Fruit fly (Drosophila melanogaster) whole organism, embryonic: ENCODE measurements around the gene BOD1.
A peak's percentile ranks its signal among the peaks of the same experiment; 100 is the strongest.

ENCODE experiments used
- Atf-2 ChIP-seq: fragments of 200-800 bp; sonication (Bioruptor generic); optimal IDR thresholded peaks from 2 replicates; lab custom pipeline; 2016; ENCODE audit warnings: missing biosample characterization, missing genetic modification characterization
- BtbVII ChIP-seq: fragments of 200-800 bp; sonication (Bioruptor generic); optimal IDR thresholded peaks from 3 replicates; lab custom pipeline; 2017; ENCODE audit warnings: missing biosample characterization, mild to moderate bottlenecking, missing genetic modification characterization
- CG10147 ChIP-seq: fragments of 200-800 bp; sonication (Bioruptor generic); optimal IDR thresholded peaks from 2 replicates; lab custom pipeline; 2019; ENCODE audit warnings: missing biosample characterization, mild to moderate bottlenecking, missing genetic modification characterization, moderate library complexity
- CG11695 ChIP-seq: fragments of 200-800 bp; sonication (Bioruptor generic); IDR thresholded peaks from 3 replicates; pipeline ENCODE4 v1.3.6; 2022; ENCODE audit warnings: missing biosample characterization, missing genetic modification characterization
- CG11723 ChIP-seq: fragments of 200-800 bp; sonication (Bioruptor generic); optimal IDR thresholded peaks from 2 replicates; lab custom pipeline; 2017; ENCODE audit warnings: missing biosample characterization, mild to moderate bottlenecking, missing genetic modification characterization
- CG12659 ChIP-seq: fragments of 200-800 bp; sonication (Bioruptor generic); optimal IDR thresholded peaks from 3 replicates; lab custom pipeline; 2017; ENCODE audit warnings: mild to moderate bottlenecking, missing biosample characterization, missing genetic modification reagents, missing genetic modification characterization
- CG13624 ChIP-seq: fragments of 200-800 bp; sonication (Bioruptor generic); optimal IDR thresholded peaks from 2 replicates; lab custom pipeline; 2016; ENCODE audit warnings: missing biosample characterization, missing genetic modification characterization
- CG13775 ChIP-seq: fragments of 200-800 bp; sonication (Bioruptor generic); optimal IDR thresholded peaks from 3 replicates; lab custom pipeline; 2017; ENCODE audit warnings: missing biosample characterization, mild to moderate bottlenecking, missing genetic modification characterization
- CG14441 ChIP-seq: fragments of 200-800 bp; sonication (Bioruptor generic); IDR thresholded peaks from 2 replicates; pipeline ENCODE4 v1.3.6; 2022; ENCODE audit warnings: missing biosample characterization, missing genetic modification characterization
- CG14667 ChIP-seq: fragments of 200-800 bp; sonication (Bioruptor generic); IDR thresholded peaks from 2 replicates; pipeline ENCODE4 v1.3.6; 2022; ENCODE audit warnings: missing biosample characterization, missing genetic modification characterization
- CG17328 ChIP-seq: fragments of 200-800 bp; sonication (Bioruptor generic); IDR thresholded peaks from 2 replicates; pipeline ENCODE4 v1.3.6; 2022; ENCODE audit warnings: missing biosample characterization, missing genetic modification characterization
- CG18476 ChIP-seq: fragments of 200-800 bp; sonication (Bioruptor generic); optimal IDR thresholded peaks from 2 replicates; lab custom pipeline; 2016; ENCODE audit warnings: missing biosample characterization, mild to moderate bottlenecking, missing genetic modification characterization
- CG2678 ChIP-seq: fragments of 200-800 bp; sonication (Bioruptor generic); optimal IDR thresholded peaks from 3 replicates; lab custom pipeline; 2019; ENCODE audit warnings: missing biosample characterization, mild to moderate bottlenecking, missing genetic modification characterization, moderate library complexity
- CG2889 ChIP-seq: fragments of 200-800 bp; sonication (Bioruptor generic); IDR thresholded peaks from 3 replicates; pipeline ENCODE4 v1.3.6; 2022; ENCODE audit warnings: missing biosample characterization, missing genetic modification characterization
- CG3407 ChIP-seq: fragments of 200-800 bp; sonication (Bioruptor generic); optimal IDR thresholded peaks from 2 replicates; lab custom pipeline; 2018; ENCODE audit warnings: missing biosample characterization, mild to moderate bottlenecking, missing genetic modification characterization
- CG5245 ChIP-seq: fragments of 200-800 bp; sonication (Bioruptor generic); optimal IDR thresholded peaks from 3 replicates; lab custom pipeline; 2016; ENCODE audit warnings: missing biosample characterization, missing genetic modification characterization
- CG7372 ChIP-seq: fragments of 200-800 bp; sonication (Bioruptor generic); IDR thresholded peaks from 2 replicates; pipeline ENCODE4 v1.3.6; 2022; ENCODE audit warnings: missing biosample characterization, missing genetic modification characterization
- CG7786 ChIP-seq: fragments of 200-800 bp; sonication (Bioruptor generic); optimal IDR thresholded peaks from 2 replicates; lab custom pipeline; 2016; ENCODE audit warnings: missing biosample characterization, missing genetic modification characterization
- CG8388 ChIP-seq: fragments of 200-800 bp; sonication (Bioruptor generic); optimal IDR thresholded peaks from 2 replicates; lab custom pipeline; 2019; ENCODE audit warnings: missing biosample characterization, mild to moderate bottlenecking, missing genetic modification characterization, moderate library complexity
- CG9215 ChIP-seq: fragments of 200-800 bp; sonication (Bioruptor generic); IDR thresholded peaks from 2 replicates; pipeline ENCODE4 v1.3.6; 2022; ENCODE audit warnings: missing biosample characterization, missing genetic modification characterization
- CG9437 ChIP-seq: fragments of 200-800 bp; sonication (Bioruptor generic); optimal IDR thresholded peaks from 2 replicates; lab custom pipeline; 2018; ENCODE audit warnings: missing biosample characterization, mild to moderate bottlenecking, missing genetic modification characterization
- CG9609 ChIP-seq: fragments of 200-800 bp; sonication (Bioruptor generic); optimal IDR thresholded peaks from 3 replicates; lab custom pipeline; 2016; ENCODE audit warnings: missing biosample characterization, missing genetic modification characterization
- Dad ChIP-seq: fragments of 200-800 bp; sonication (Bioruptor generic); optimal IDR thresholded peaks from 3 replicates; lab custom pipeline; 2016; ENCODE audit warnings: missing biosample characterization, missing genetic modification characterization
- Dref ChIP-seq: fragments of 200-800 bp; sonication (Bioruptor generic); IDR thresholded peaks from 2 replicates; pipeline ENCODE4 v1.3.6; 2022; ENCODE audit warnings: missing biosample characterization, missing genetic modification characterization
- HLH3B ChIP-seq: fragments of 200-800 bp; sonication (Bioruptor generic); IDR thresholded peaks from 2 replicates; pipeline ENCODE4 v1.3.6; 2022; ENCODE audit warnings: missing biosample characterization, missing genetic modification characterization
- Max ChIP-seq: fragments of 200-800 bp; sonication (Bioruptor generic); optimal IDR thresholded peaks from 2 replicates; lab custom pipeline; 2016; ENCODE audit warnings: missing biosample characterization, mild to moderate bottlenecking, missing genetic modification characterization
- NFAT ChIP-seq: fragments of 200-800 bp; sonication (Bioruptor generic); IDR thresholded peaks from 2 replicates; pipeline ENCODE4 v1.3.6; 2022; ENCODE audit warnings: missing biosample characterization, missing genetic modification characterization
- Oli ChIP-seq: fragments of 200-800 bp; sonication (Bioruptor generic); optimal IDR thresholded peaks from 2 replicates; lab custom pipeline; 2018; ENCODE audit warnings: missing biosample characterization, mild to moderate bottlenecking, missing genetic modification characterization, moderate library complexity
- Side ChIP-seq: fragments of 200-800 bp; sonication (Bioruptor generic); optimal IDR thresholded peaks from 2 replicates; lab custom pipeline; 2016; ENCODE audit warnings: missing biosample characterization, missing genetic modification characterization
- Sox102F ChIP-seq: fragments of 200-800 bp; sonication (Bioruptor generic); optimal IDR thresholded peaks from 2 replicates; lab custom pipeline; 2018; ENCODE audit warnings: missing biosample characterization, mild to moderate bottlenecking, missing genetic modification characterization, moderate library complexity
- TFAM ChIP-seq: fragments of 200-800 bp; sonication (Bioruptor generic); optimal IDR thresholded peaks from 2 replicates; lab custom pipeline; 2017; ENCODE audit warnings: missing biosample characterization, missing genetic modification characterization, inconsistent platforms
- Xbp1 ChIP-seq: fragments of 200-800 bp; sonication (Bioruptor generic); optimal IDR thresholded peaks from 3 replicates; lab custom pipeline; 2016; ENCODE audit warnings: missing biosample characterization, mild to moderate bottlenecking, missing genetic modification characterization
- amos ChIP-seq: fragments of 200-800 bp; sonication (Bioruptor generic); IDR thresholded peaks from 2 replicates; pipeline ENCODE4 v1.3.6; 2022; ENCODE audit warnings: missing biosample characterization, missing genetic modification characterization; ENCODE audit not compliant: partially characterized antibody
- crp ChIP-seq, 2 experiments: fragments of 200-800 bp; sonication (Bioruptor generic); optimal IDR thresholded peaks; 2 replicates in 1 of 2; 3 replicates in 1 of 2; lab custom pipeline; 2017; ENCODE audit warnings: missing biosample characterization in 2 of 2, missing genetic modification characterization in 2 of 2, mild to moderate bottlenecking in 1 of 2, moderate library complexity in 1 of 2
- dmrt11E ChIP-seq: fragments of 200-800 bp; sonication (Bioruptor generic); optimal IDR thresholded peaks from 3 replicates; lab custom pipeline; 2018; ENCODE audit warnings: missing biosample characterization, mild to moderate bottlenecking, missing genetic modification characterization, moderate library complexity
- fd3F ChIP-seq: fragments of 200-800 bp; sonication (Bioruptor generic); optimal IDR thresholded peaks from 2 replicates; lab custom pipeline; 2018; ENCODE audit warnings: missing biosample characterization, mild to moderate bottlenecking, missing genetic modification characterization, moderate library complexity
- gce ChIP-seq: fragments of 200-800 bp; sonication (Bioruptor generic); IDR thresholded peaks from 3 replicates; pipeline ENCODE4 v1.3.6; 2022; ENCODE audit warnings: missing biosample characterization, missing genetic modification characterization
- hbn ChIP-seq: fragments of 200-800 bp; sonication (Bioruptor generic); IDR thresholded peaks from 2 replicates; pipeline ENCODE4 v1.3.6; 2022; ENCODE audit warnings: missing biosample characterization, missing genetic modification characterization; ENCODE audit not compliant: partially characterized antibody
- kah ChIP-seq: fragments of 200-800 bp; sonication (Bioruptor generic); optimal IDR thresholded peaks from 2 replicates; lab custom pipeline; 2018; ENCODE audit warnings: missing biosample characterization, mild to moderate bottlenecking, missing genetic modification characterization
- nerfin-2 ChIP-seq: fragments of 200-800 bp; sonication (Bioruptor generic); IDR thresholded peaks from 2 replicates; pipeline ENCODE4 v1.3.6; 2022; ENCODE audit warnings: missing biosample characterization, missing genetic modification characterization; ENCODE audit not compliant: partially characterized antibody
- pita ChIP-seq: fragments of 200-800 bp; sonication (Bioruptor generic); optimal IDR thresholded peaks from 2 replicates; lab custom pipeline; 2017; ENCODE audit warnings: missing biosample characterization, mild to moderate bottlenecking, missing genetic modification characterization
- pros ChIP-seq: fragments of 200-800 bp; sonication (Bioruptor generic); optimal IDR thresholded peaks from 3 replicates; lab custom pipeline; 2019; ENCODE audit warnings: missing biosample characterization, mild to moderate bottlenecking, missing genetic modification characterization, moderate library complexity
- pum ChIP-seq: fragments of 200-800 bp; sonication (Bioruptor generic); optimal IDR thresholded peaks from 2 replicates; lab custom pipeline; 2016; ENCODE audit warnings: missing biosample characterization, missing genetic modification characterization
- repo ChIP-seq: fragments of 200-800 bp; sonication (Bioruptor generic); optimal IDR thresholded peaks from 2 replicates; lab custom pipeline; 2016; ENCODE audit warnings: missing biosample characterization, missing genetic modification characterization
- sd ChIP-seq: fragments of 200-800 bp; sonication (Bioruptor generic); optimal IDR thresholded peaks from 3 replicates; lab custom pipeline; 2018; ENCODE audit warnings: missing biosample characterization, mild to moderate bottlenecking, missing genetic modification characterization, moderate library complexity
- so ChIP-seq: fragments of 200-800 bp; sonication (Bioruptor generic); IDR thresholded peaks from 3 replicates; pipeline ENCODE4 v1.3.6; 2022; ENCODE audit warnings: missing biosample characterization, missing genetic modification characterization
- sug ChIP-seq: fragments of 200-800 bp; optimal IDR thresholded peaks from 2 replicates; lab custom pipeline; 2019; ENCODE audit warnings: missing biosample characterization, mild to moderate bottlenecking, missing genetic modification characterization, moderate library complexity
- tap ChIP-seq: fragments of 200-800 bp; optimal IDR thresholded peaks from 3 replicates; lab custom pipeline; 2019; ENCODE audit warnings: missing biosample characterization, mild to moderate bottlenecking, missing genetic modification characterization, moderate library complexity
- tll ChIP-seq, 2 experiments: fragments of 200-800 bp in 1 of 2; fragments of >200 bp in 1 of 2; sonication (Bioruptor generic) in 1 of 2; optimal IDR thresholded peaks; 2 replicates each; lab custom pipeline; 2017 to 2019; ENCODE audit warnings: missing biosample characterization in 2 of 2, missing genetic modification characterization in 2 of 2, mild to moderate bottlenecking in 1 of 2, moderate library complexity in 1 of 2
- zen ChIP-seq: fragments of 200-800 bp; sonication (Bioruptor generic); optimal IDR thresholded peaks from 3 replicates; lab custom pipeline; 2018; ENCODE audit warnings: missing biosample characterization, mild to moderate bottlenecking, missing genetic modification characterization, moderate library complexity

The BOD1 gene

dm6 chr3R:27922673-27923175, 15.3 kb upstream of the BOD1 start, which contains the start of gene RpL4 (continued):
- TF ChIP-seq CG11695 (GFP tag; lab: Robert Waterston, UW) (peak; percentile 70), Sox102F (peak; percentile 47), Xbp1 (GFP tag; lab: Kevin White, UChicago) (peak; percentile 78), kah (GFP tag; lab: Kevin White, UChicago) (peak; percentile 75), nerfin-2 (GFP tag; lab: Robert Waterston, UW) (no peak), CG9609 (GFP tag; lab: Kevin White, UChicago) (peak; percentile 75), fd3F (GFP tag; lab: Kevin White, UChicago) (peak; percentile 81), Atf-2 (GFP tag; lab: Kevin White, UChicago) (peak; percentile 48), CG11723 (GFP tag; lab: Kevin White, UChicago) (peak; percentile 79), tap (tag; lab: Kevin White, UChicago) (no peak), pros (GFP tag; lab: Kevin White, UChicago) (peak; percentile 25), CG3407 (GFP tag; lab: Kevin White, UChicago) (peak; percentile 85), Max (GFP tag; lab: Kevin White, UChicago) (peak; percentile 75), so (GFP tag; lab: Robert Waterston, UW) (peak; percentile 70; the same call in 2 of the 3 replicates), repo (GFP tag; lab: Kevin White, UChicago) (peak; percentile 71), CG7786 (GFP tag; lab: Kevin White, UChicago) (peak; percentile 56), Dref (peak; percentile 41; the same call in 1 of the 2 replicates), CG12659 (peak; percentile 93), Dad (peak; percentile 85), sug (tag; lab: Kevin White, UChicago) (peak; percentile 72), CG9215 (GFP tag; lab: Robert Waterston, UW) (no peak), HLH3B (peak; percentile 78), gce (GFP tag; lab: Robert Waterston, UW) (peak; percentile 90), hbn (GFP tag; lab: Robert Waterston, UW) (no peak), Side (peak; percentile 79), pum (GFP tag; lab: Kevin White, UChicago) (peak; percentile 51), NFAT (peak; percentile 79), CG10147 (GFP tag; lab: Kevin White, UChicago) (peak; percentile 49), dmrt11E (tag; lab: Kevin White, UChicago) (peak; percentile 79), CG17328 (GFP tag; lab: Robert Waterston, UW) (peak; percentile 91), CG13775 (GFP tag; lab: Kevin White, UChicago) (peak; percentile 95), crp (GFP tag; optimal IDR thresholded peaks at IDR 0.05; lab: Kevin White, UChicago) (peak in 1 of 2 experiments; percentile 49), pita (GFP tag; lab: Kevin White, UChicago) (no peak), BtbVII (GFP tag; lab: Kevin White, UChicago) (peak; percentile 87), CG2889 (GFP tag; lab: Robert Waterston, UW) (no peak), Oli (tag; lab: Kevin White, UChicago) (peak; percentile 70), tll (GFP tag; optimal IDR thresholded peaks at IDR 0.05; lab: Kevin White, UChicago) (no peak), zen (tag; lab: Kevin White, UChicago) (peak; percentile 45), amos (no peak), CG5245 (GFP tag; lab: Kevin White, UChicago) (peak; percentile 76), CG7372 (peak; percentile 67), CG18476 (no peak), CG8388 (GFP tag; lab: Kevin White, UChicago) (peak; percentile 71), CG14667 (GFP tag; lab: Robert Waterston, UW) (no peak), CG9437 (GFP tag; lab: Kevin White, UChicago) (peak; percentile 88), sd (peak; percentile 83), CG13624 (GFP tag; lab: Kevin White, UChicago) (peak; percentile 86), CG14441 (GFP tag; lab: Robert Waterston, UW) (peak; percentile 60), TFAM (peak; percentile 31), CG2678 (tag; lab: Kevin White, UChicago) (peak; percentile 71)
